Worm (Caenorhabditis elegans) whole organism, L1 larva: ENCODE results near the gene T06D4.6.

Source experiments
- alr-1 ChIP-seq: fragments of 200-800 bp; sonication (Bioruptor generic); optimal IDR thresholded peaks from 2 replicates; lab custom pipeline; 2018; ENCODE audit warnings: borderline replicate concordance, mild to moderate bottlenecking, missing genetic modification characterization, missing compliant biosample characterization
- blmp-1 ChIP-seq: fragments of 150-350 bp; optimal IDR thresholded peaks from 2 replicates; lab custom pipeline; 2014; ENCODE audit warnings: missing biosample characterization, missing genetic modification characterization
- ceh-82 ChIP-seq, 3 experiments: fragments of 150-350 bp in 1 of 3; sonication (generic microtip) in 2 of 3; optimal IDR thresholded peaks; 2 replicates each; lab custom pipeline; 2014 to 2017; ENCODE audit warnings: missing biosample characterization in 3 of 3, missing genetic modification characterization in 3 of 3
- elt-2 ChIP-seq: sonication (generic microtip); optimal IDR thresholded peaks from 2 replicates; lab custom pipeline; 2016; ENCODE audit warnings: missing genetic modification characterization, mild to moderate bottlenecking, inconsistent platforms, missing compliant biosample characterization, missing genetic modification reagents
- elt-3 ChIP-seq, 6 experiments: fragments of 150-350 bp in 1 of 6; sonication (generic microtip); optimal IDR thresholded peaks; 2 replicates each; lab custom pipeline; 2017 to 2018; ENCODE audit warnings: missing biosample characterization in 6 of 6, missing genetic modification characterization in 6 of 6, inconsistent platforms in 1 of 6
- fkh-10 ChIP-seq: sonication (generic microtip); optimal IDR thresholded peaks from 2 replicates; lab custom pipeline; 2017; ENCODE audit warnings: missing biosample characterization, missing genetic modification reagents, missing genetic modification characterization
- irx-1 ChIP-seq: sonication (generic microtip); optimal IDR thresholded peaks from 2 replicates; lab custom pipeline; 2016; ENCODE audit warnings: missing genetic modification characterization, missing compliant biosample characterization
- lin-13 ChIP-seq: fragments of 150-350 bp; optimal IDR thresholded peaks from 2 replicates; lab custom pipeline; 2014; ENCODE audit warnings: missing biosample characterization, missing genetic modification reagents, missing genetic modification characterization
- pax-3 ChIP-seq: fragments of 200-800 bp; sonication (Bioruptor generic); optimal IDR thresholded peaks from 2 replicates; lab custom pipeline; 2018; ENCODE audit warnings: mild to moderate bottlenecking, missing genetic modification characterization, moderate library complexity, missing compliant biosample characterization
- skn-1 ChIP-seq: fragments of 150-350 bp; optimal IDR thresholded peaks from 2 replicates; lab custom pipeline; 2014; ENCODE audit warnings: missing biosample characterization, missing genetic modification characterization
- sup-37 ChIP-seq: fragments of 200-800 bp; sonication (Bioruptor generic); optimal IDR thresholded peaks from 2 replicates; lab custom pipeline; 2018; ENCODE audit warnings: mild to moderate bottlenecking, missing genetic modification characterization, missing compliant biosample characterization
- vab-15 ChIP-seq: sonication (generic microtip); optimal IDR thresholded peaks from 2 replicates; lab custom pipeline; 2017; ENCODE audit warnings: missing genotype, mild to moderate bottlenecking, missing genetic modification characterization, missing compliant biosample characterization
- ztf-4 ChIP-seq: fragments of 150-350 bp; optimal IDR thresholded peaks from 2 replicates; lab custom pipeline; 2014; ENCODE audit warnings: missing biosample characterization, missing genetic modification characterization

ce11 chrII:3422938-3423337 is 35.5 kb upstream of the T06D4.6 start:
- no peak for TF ChIP-seq blmp-1 (tag; lab: Kevin White, UChicago)
- TF ChIP-seq vab-15 (tag; lab: Kevin White, UChicago), result no peak
- no peak for TF ChIP-seq skn-1 (tag; lab: Kevin White, UChicago)
- TF ChIP-seq elt-3 (tag; optimal IDR thresholded peaks at IDR 0.05; lab: Kevin White, UChicago), result no peak
- TF ChIP-seq ztf-4 (tag; lab: Kevin White, UChicago), result no peak
- no peak for TF ChIP-seq pax-3 (tag; lab: Kevin White, UChicago)
- no peak for TF ChIP-seq fkh-10 (GFP tag; lab: Kevin White, UChicago)
- TF ChIP-seq ceh-82 (tag; optimal IDR thresholded peaks at IDR 0.05; lab: Kevin White, UChicago), result no peak
- TF ChIP-seq alr-1 (tag; lab: Kevin White, UChicago), result no peak
- TF ChIP-seq elt-2 (tag; lab: Kevin White, UChicago), result no peak
- TF ChIP-seq sup-37 (GFP tag; lab: Kevin White, UChicago), result no peak
- TF ChIP-seq irx-1 (tag; lab: Kevin White, UChicago), result no peak
- TF ChIP-seq lin-13 (GFP tag; lab: Kevin White, UChicago), result no peak
